Worm (Caenorhabditis elegans) whole organism, L4 larva: ENCODE results near the gene F26F4.12.

Experiments used
- D1046.2 ChIP-seq: fragments of 200-800 bp; sonication (Bioruptor generic); IDR thresholded peaks from 2 replicates; pipeline ENCODE4 v1.3.6; 2022; ENCODE audit warnings: missing genetic modification characterization, missing compliant biosample characterization
- F10B5.3 ChIP-seq: sonication (generic microtip); optimal IDR thresholded peaks from 2 replicates; lab custom pipeline; 2016; ENCODE audit warnings: mild to moderate bottlenecking, missing genetic modification characterization, missing compliant biosample characterization
- F26F4.8 ChIP-seq: fragments of 200-800 bp; sonication (Bioruptor generic); conservative IDR thresholded peaks from 2 replicates; pipeline ENCODE4 v1.3.6; 2022; ENCODE audit warnings: missing genetic modification characterization, missing compliant biosample characterization
- T20F7.1 ChIP-seq: fragments of 200-800 bp; sonication (Bioruptor generic); optimal IDR thresholded peaks from 2 replicates; lab custom pipeline; 2018; ENCODE audit warnings: mild to moderate bottlenecking, missing genetic modification characterization, missing compliant biosample characterization
- Y48G9A.11 ChIP-seq: fragments of 200-800 bp; sonication (Bioruptor generic); IDR thresholded peaks from 2 replicates; pipeline ENCODE4 v1.3.6; 2022; ENCODE audit warnings: missing genetic modification reagents, missing genetic modification characterization, missing compliant biosample characterization
- Y5F2A.4 ChIP-seq: fragments of 200-800 bp; sonication (Bioruptor generic); optimal IDR thresholded peaks from 2 replicates; lab custom pipeline; 2018; ENCODE audit warnings: mild to moderate bottlenecking, missing genetic modification characterization, missing compliant biosample characterization
- ZK546.5 ChIP-seq, 2 experiments: sonication (generic microtip); optimal IDR thresholded peaks; 2 replicates each; lab custom pipeline; 2017; ENCODE audit warnings: missing biosample characterization in 2 of 2, missing genetic modification characterization in 2 of 2
- aha-1 ChIP-seq: fragments of 150-350 bp; peaks from one replicate; lab custom pipeline; 2014; ENCODE audit warnings: missing biosample characterization, missing genetic modification characterization
- aly-2 ChIP-seq: sonication (generic microtip); optimal IDR thresholded peaks from 2 replicates; lab custom pipeline; 2018; ENCODE audit warnings: missing biosample characterization, missing genetic modification characterization
- ama-1 ChIP-seq: fragments of 150-350 bp; optimal IDR thresholded peaks from 2 replicates; lab custom pipeline; 2014; ENCODE audit warnings: inconsistent platforms, mixed read lengths
- attf-4 ChIP-seq: sonication (generic microtip); optimal IDR thresholded peaks from 3 replicates; lab custom pipeline; 2017; ENCODE audit warnings: missing biosample characterization, missing genetic modification characterization
- ceh-20 ChIP-seq: fragments of 200-800 bp; sonication (Bioruptor generic); IDR thresholded peaks from 2 replicates; pipeline ENCODE4 v1.3.6; 2022; ENCODE audit warnings: missing genetic modification reagents, missing genetic modification characterization, missing compliant biosample characterization
- daf-12 ChIP-seq: fragments of 150-350 bp; optimal IDR thresholded peaks from 2 replicates; lab custom pipeline; 2014; ENCODE audit warnings: missing biosample characterization, missing genetic modification reagents, missing genetic modification characterization
- daf-19 ChIP-seq: fragments of 200-800 bp; sonication (Bioruptor generic); conservative IDR thresholded peaks from 2 replicates; pipeline ENCODE4 v1.3.6; 2022; ENCODE audit warnings: missing genetic modification characterization, missing compliant biosample characterization
- dmd-9 ChIP-seq: fragments of 200-800 bp; sonication (Bioruptor generic); IDR thresholded peaks from 2 replicates; pipeline ENCODE4 v1.3.6; 2022; ENCODE audit warnings: missing genetic modification reagents, missing genetic modification characterization, missing compliant biosample characterization
- dpl-1 ChIP-seq: fragments of 150-350 bp; optimal IDR thresholded peaks from 2 replicates; lab custom pipeline; 2014; ENCODE audit warnings: missing biosample characterization, missing genetic modification reagents, missing genetic modification characterization
- duxl-1 ChIP-seq: sonication (generic microtip); optimal IDR thresholded peaks from 2 replicates; lab custom pipeline; 2016; ENCODE audit warnings: mild to moderate bottlenecking, missing genetic modification characterization, moderate library complexity, missing compliant biosample characterization; ENCODE audit not compliant: poor library complexity
- dve-1 ChIP-seq: sonication (generic microtip); optimal IDR thresholded peaks from 2 replicates; lab custom pipeline; 2017; ENCODE audit warnings: antibody characterized with exemption, mild to moderate bottlenecking, missing genetic modification characterization, missing compliant biosample characterization; ENCODE audit not compliant: insufficient read depth
- gei-8 ChIP-seq: fragments of 200-800 bp; sonication (Bioruptor generic); optimal IDR thresholded peaks from 2 replicates; lab custom pipeline; 2018; ENCODE audit warnings: mild to moderate bottlenecking, missing genetic modification characterization, missing compliant biosample characterization
- hlh-11 ChIP-seq: fragments of 200-800 bp; sonication (Bioruptor generic); optimal IDR thresholded peaks from 2 replicates; lab custom pipeline; 2018; ENCODE audit warnings: mild to moderate bottlenecking, missing genetic modification characterization, missing compliant biosample characterization
- lin-15B ChIP-seq: fragments of 150-350 bp; sonication (generic microtip); optimal IDR thresholded peaks from 3 replicates; lab custom pipeline; 2014; ENCODE audit warnings: missing biosample characterization, missing genetic modification characterization
- lin-29 ChIP-seq: fragments of 200-800 bp; sonication (Bioruptor generic); IDR thresholded peaks from 2 replicates; pipeline ENCODE4 v1.3.6; 2022; ENCODE audit warnings: missing genetic modification reagents, missing genetic modification characterization, missing compliant biosample characterization
- lin-38 ChIP-seq: fragments of 200-800 bp; sonication (Bioruptor generic); IDR thresholded peaks from 2 replicates; pipeline ENCODE4 v1.3.6; 2022; ENCODE audit warnings: missing genetic modification reagents, missing genetic modification characterization, missing compliant biosample characterization
- lir-3 ChIP-seq: sonication (generic microtip); optimal IDR thresholded peaks from 2 replicates; lab custom pipeline; 2016; ENCODE audit warnings: mild to moderate bottlenecking, missing genetic modification characterization, missing compliant biosample characterization
- lsy-2 ChIP-seq, 2 experiments: fragments of 150-350 bp in 1 of 2; sonication (generic microtip) in 1 of 2; optimal IDR thresholded peaks; 2 replicates each; lab custom pipeline; 2014 to 2017; ENCODE audit warnings: missing biosample characterization in 2 of 2, missing genetic modification characterization in 2 of 2
- madf-9 ChIP-seq: fragments of 200-800 bp; sonication (Bioruptor generic); conservative IDR thresholded peaks from 2 replicates; pipeline ENCODE4 v1.3.6; 2022; ENCODE audit warnings: missing genetic modification reagents, missing genetic modification characterization, missing compliant biosample characterization
- mep-1 ChIP-seq: fragments of 150-350 bp; sonication (generic microtip); optimal IDR thresholded peaks from 3 replicates; lab custom pipeline; 2014; ENCODE audit warnings: missing biosample characterization, missing genetic modification characterization
- mes-2 ChIP-seq: sonication (generic microtip); optimal IDR thresholded peaks from 2 replicates; lab custom pipeline; 2016; ENCODE audit warnings: missing genotype, mild to moderate bottlenecking, missing genetic modification characterization, missing compliant biosample characterization; ENCODE audit not compliant: poor library complexity, severe bottlenecking
- nhr-102 ChIP-seq: sonication (generic microtip); optimal IDR thresholded peaks from 2 replicates; lab custom pipeline; 2016; ENCODE audit warnings: mild to moderate bottlenecking, missing genetic modification characterization, moderate library complexity, missing compliant biosample characterization
- nhr-48 ChIP-seq: sonication (generic microtip); optimal IDR thresholded peaks from 2 replicates; lab custom pipeline; 2016; ENCODE audit warnings: mild to moderate bottlenecking, missing genetic modification characterization, missing compliant biosample characterization
- nhr-77 ChIP-seq: fragments of 150-350 bp; optimal IDR thresholded peaks from 2 replicates; lab custom pipeline; 2014; ENCODE audit warnings: missing biosample characterization, missing genetic modification characterization
- pqm-1 ChIP-seq: sonication (generic microtip); optimal IDR thresholded peaks from 2 replicates; lab custom pipeline; 2017; ENCODE audit warnings: missing biosample characterization, missing genetic modification characterization
- snpc-1.2 ChIP-seq: fragments of 200-800 bp; sonication (Bioruptor generic); IDR thresholded peaks from 2 replicates; pipeline ENCODE4 v1.3.6; 2022; ENCODE audit warnings: missing genetic modification reagents, missing genetic modification characterization, missing compliant biosample characterization
- spr-3 ChIP-seq: fragments of 200-800 bp; sonication (Bioruptor generic); optimal IDR thresholded peaks from 2 replicates; lab custom pipeline; 2018; ENCODE audit warnings: mild to moderate bottlenecking, missing genetic modification characterization, missing compliant biosample characterization
- unc-39 ChIP-seq: sonication (generic microtip); optimal IDR thresholded peaks from 2 replicates; lab custom pipeline; 2017; ENCODE audit warnings: missing biosample characterization, missing genetic modification characterization
- unc-62 ChIP-seq, 3 experiments: fragments of 150-350 bp in 1 of 3; sonication (generic microtip); optimal IDR thresholded peaks in 2 of 3; peaks in 1 of 3; 1 replicate in 1 of 3; 2 replicates in 2 of 3; lab custom pipeline; 2014 to 2017; ENCODE audit warnings: missing biosample characterization in 3 of 3, missing genetic modification characterization in 3 of 3, missing genetic modification reagents in 3 of 3, missing genotype in 1 of 3
- vab-7 ChIP-seq: fragments of 200-800 bp; sonication (Bioruptor generic); IDR thresholded peaks from 2 replicates; pipeline ENCODE4 v1.3.6; 2022; ENCODE audit warnings: missing genetic modification reagents, missing genetic modification characterization, missing compliant biosample characterization
- zfp-2 ChIP-seq: sonication (generic microtip); optimal IDR thresholded peaks from 2 replicates; lab custom pipeline; 2016; ENCODE audit warnings: mild to moderate bottlenecking, missing genetic modification characterization, missing compliant biosample characterization
- zip-11 ChIP-seq: fragments of 200-800 bp; sonication (Bioruptor generic); IDR thresholded peaks from 2 replicates; pipeline ENCODE4 v1.3.6; 2022; ENCODE audit warnings: missing genetic modification characterization, missing compliant biosample characterization
- zip-2 ChIP-seq: fragments of 150-350 bp; optimal IDR thresholded peaks from 2 replicates; lab custom pipeline; 2014; ENCODE audit warnings: missing biosample characterization, missing genetic modification characterization
- ztf-11 ChIP-seq: fragments of 150-350 bp; optimal IDR thresholded peaks from 2 replicates; lab custom pipeline; 2014; ENCODE audit warnings: missing biosample characterization, missing genetic modification characterization

The F26F4.12 gene

DNA sequence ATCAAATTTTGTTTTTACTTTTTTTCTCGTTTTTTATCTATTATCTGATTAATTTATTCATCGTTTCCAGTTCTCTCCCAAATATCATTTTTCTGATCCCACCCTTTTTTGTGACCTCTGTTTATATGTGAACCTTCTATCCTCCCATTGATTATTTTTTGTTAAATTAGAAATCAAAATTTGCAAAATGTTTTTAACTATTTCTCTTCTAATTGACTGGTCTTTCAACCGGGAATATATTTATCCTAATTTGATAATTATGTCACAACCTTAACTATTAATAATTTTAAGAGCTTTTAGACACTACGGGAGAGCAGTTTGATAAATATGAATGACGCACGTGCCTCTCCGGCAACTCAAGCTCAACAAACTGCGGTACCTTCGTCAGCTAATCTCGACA is 34.4 kb upstream of the F26F4.12 start, which contains the start of gene ntl-9:
Gene ntl-9, plus strand, starts transcription at position 301 of the 400 bp plus-strand sequence.
- TF ChIP-seq lir-3 (tag; lab: Kevin White, UChicago) (no peak), gei-8 (no peak), dve-1 (tag; lab: Kevin White, UChicago) (no peak), D1046.2 (no peak), T20F7.1 (GFP tag; lab: Kevin White, UChicago) (no peak), lsy-2 (tag; optimal IDR thresholded peaks at IDR 0.05; lab: Kevin White, UChicago) (no peak), zip-2 (tag; lab: Kevin White, UChicago) (no peak), zip-11 (GFP tag; lab: Robert Waterston, UW) (no peak), ama-1 (lab: Kevin White, UChicago) (no peak), Y5F2A.4 (GFP tag; lab: Kevin White, UChicago) (no peak), unc-62 (GFP tag; optimal IDR thresholded peaks at IDR 0.05 in 1 of 2; lab: Kevin White, UChicago) (no peak), unc-62 (tag; optimal IDR thresholded peaks at IDR 0.05; lab: Kevin White, UChicago) (no peak), daf-12 (no peak), mes-2 (tag; lab: Kevin White, UChicago) (no peak)

DNA sequence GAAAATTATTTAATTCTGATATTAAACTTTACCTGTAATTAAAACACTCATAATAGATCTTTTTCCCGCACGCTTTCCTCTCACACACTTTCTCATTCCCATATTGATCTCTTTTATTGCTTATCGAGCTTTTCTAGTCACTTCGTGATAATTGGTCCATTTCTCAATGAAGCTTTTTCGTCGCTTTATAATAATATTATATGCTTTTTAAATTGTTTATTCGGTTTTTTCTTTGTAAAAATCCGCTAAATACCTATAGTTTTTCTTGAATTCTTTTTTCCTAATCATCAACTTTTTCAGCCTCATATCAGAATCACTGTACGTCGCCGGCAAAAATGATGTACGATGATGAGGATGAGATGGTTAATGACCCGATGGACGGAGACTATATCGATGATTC is 29.4 kb upstream of the F26F4.12 start, which contains the start of gene rpb-2:
Gene rpb-2, plus strand, starts transcription at position 301 of the 400 bp plus-strand sequence.
- no peak for TF ChIP-seq unc-39 (tag; lab: Kevin White, UChicago)
- TF ChIP-seq dmd-9 (GFP tag; lab: Robert Waterston, UW) = no peak

DNA sequence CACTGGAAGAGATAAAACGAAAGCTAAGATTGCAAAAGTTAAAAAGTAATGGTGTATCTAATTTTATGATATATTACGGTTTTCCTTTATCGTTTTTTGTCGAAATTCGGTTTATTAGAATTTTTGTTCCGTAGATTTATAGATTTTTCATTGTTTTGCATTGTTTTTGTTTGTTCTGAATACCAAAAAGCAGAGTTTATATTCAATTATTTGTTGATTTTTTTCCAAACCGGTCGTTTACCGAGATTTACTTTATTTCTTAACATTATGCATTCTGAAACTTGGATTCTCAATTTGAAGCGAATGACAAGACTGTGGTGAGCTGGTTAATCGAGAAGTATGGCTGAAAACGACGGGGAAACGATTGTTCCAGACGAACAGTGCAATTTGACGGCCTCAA is 27.2 kb upstream of the F26F4.12 start, which contains the start of gene fsn-1:
Gene fsn-1, plus strand, starts transcription at position 301 of the 400 bp plus-strand sequence.
- TF ChIP-seq F10B5.3 (no peak), aha-1 (tag; lab: Kevin White, UChicago) (peak; percentile 72), duxl-1 (tag; lab: Kevin White, UChicago) (no peak)

DNA sequence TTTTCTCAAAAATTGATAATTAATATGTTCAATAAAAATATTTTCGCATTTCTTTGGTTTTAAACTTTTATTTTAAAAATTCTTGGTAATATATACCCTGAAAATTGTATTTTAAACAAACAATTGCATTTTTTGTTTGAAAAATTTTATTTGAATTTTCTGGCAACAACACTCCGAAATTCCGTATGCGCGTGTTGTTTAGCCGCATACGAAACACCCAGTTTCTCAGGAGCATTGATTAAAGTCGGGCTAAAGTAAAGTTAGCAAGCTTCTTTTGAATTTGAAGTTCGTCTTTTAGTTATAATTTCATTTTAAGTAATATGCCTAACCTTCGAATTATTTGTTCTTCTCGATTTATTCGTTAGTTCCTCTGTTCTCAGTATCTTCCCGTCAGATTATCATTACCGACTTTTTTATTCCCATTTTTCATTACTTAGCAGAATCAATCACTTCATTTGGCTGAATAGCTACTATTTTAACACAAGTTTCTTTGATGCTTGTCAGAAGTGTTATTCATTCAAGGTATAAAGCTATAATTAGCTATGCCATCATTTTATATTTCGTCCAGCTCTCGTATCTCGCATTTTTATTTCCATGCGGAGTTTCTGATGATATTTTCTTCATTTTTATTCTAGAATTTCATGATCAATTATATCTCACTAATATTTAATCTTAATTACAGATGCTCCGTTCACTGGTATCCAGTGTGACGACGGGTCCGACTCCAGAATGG is 25.2 kb upstream of the F26F4.12 start, which contains the start of gene mrps-18C:
Gene mrps-18C, plus strand, starts transcription at position 683 of the 733 bp plus-strand sequence.
- peak in 1 of 2 experiments; percentile 28 for TF ChIP-seq unc-62 (GFP tag; optimal IDR thresholded peaks at IDR 0.05 in 1 of 2; lab: Kevin White, UChicago)
- no peak for TF ChIP-seq unc-62 (tag; optimal IDR thresholded peaks at IDR 0.05; lab: Kevin White, UChicago)
- no peak for TF ChIP-seq ztf-11 (tag; lab: Kevin White, UChicago)
- TF ChIP-seq lsy-2 (tag; optimal IDR thresholded peaks at IDR 0.05; lab: Kevin White, UChicago) = peak in 1 of 2 experiments; percentile 52
- TF ChIP-seq mep-1 = no peak
- peak; percentile 40 for TF ChIP-seq dpl-1 (GFP tag; lab: Kevin White, UChicago)
- TF ChIP-seq zip-2 (tag; lab: Kevin White, UChicago) = no peak
- peak; percentile 60; the same call in 1 of the 2 replicates for TF ChIP-seq Y48G9A.11
- TF ChIP-seq snpc-1.2 (GFP tag; lab: Robert Waterston, UW) = no peak
- TF ChIP-seq attf-4 (tag; lab: Kevin White, UChicago) = no peak
- peak; percentile 93 for TF ChIP-seq T20F7.1 (GFP tag; lab: Kevin White, UChicago)
- TF ChIP-seq unc-39 (tag; lab: Kevin White, UChicago) = no peak
- peak; percentile 73 for TF ChIP-seq aha-1 (tag; lab: Kevin White, UChicago)
- no peak for TF ChIP-seq F26F4.8
- no peak for TF ChIP-seq lin-15B
- no peak for TF ChIP-seq aly-2
- TF ChIP-seq pqm-1 = no peak
- peak; percentile 59 for TF ChIP-seq mes-2 (tag; lab: Kevin White, UChicago)
- no peak for TF ChIP-seq dve-1 (tag; lab: Kevin White, UChicago)
- TF ChIP-seq madf-9 (GFP tag; lab: Robert Waterston, UW) = no peak

DNA sequence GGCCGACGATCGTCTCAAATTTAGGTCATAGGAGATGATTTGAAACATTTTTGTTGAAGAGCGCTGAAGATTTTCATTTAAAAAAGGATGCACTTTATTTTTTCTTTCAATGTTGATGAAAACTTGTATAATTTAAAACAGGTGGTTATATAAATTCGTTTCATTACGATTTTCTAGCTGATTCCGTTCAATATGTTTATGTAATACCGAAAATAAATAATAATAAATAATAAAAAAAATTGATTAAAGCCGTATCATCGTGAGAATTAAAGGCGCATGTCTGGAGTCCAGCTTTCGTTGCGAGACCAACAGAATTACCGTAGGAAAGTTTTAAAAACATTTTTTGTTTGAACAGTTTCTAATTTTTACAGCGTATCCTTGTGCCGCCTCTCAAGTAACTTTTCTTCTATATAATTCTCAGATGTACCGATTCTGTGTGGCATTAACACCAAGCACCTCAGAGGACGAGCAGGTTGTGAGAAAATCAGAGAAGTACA is 22.4 kb upstream of the F26F4.12 start, which contains the start of the genes C26E6.12 and eri-9:
Gene C26E6.12, minus strand, starts transcription at position 51 of the 497 bp plus-strand sequence.
Gene eri-9, plus strand, starts transcription at position 248 of the 497 bp plus-strand sequence.
- no peak for TF ChIP-seq unc-39 (tag; lab: Kevin White, UChicago)
- TF ChIP-seq nhr-102 = no peak
- TF ChIP-seq ZK546.5 (tag; optimal IDR thresholded peaks at IDR 0.05; lab: Kevin White, UChicago) = no peak
- TF ChIP-seq ceh-20 (GFP tag; lab: Robert Waterston, UW) = no peak
- TF ChIP-seq nhr-48 = no peak
- no peak for TF ChIP-seq nhr-77
- no peak for TF ChIP-seq unc-62 (GFP tag; optimal IDR thresholded peaks at IDR 0.05 in 1 of 2; lab: Kevin White, UChicago)
- no peak for TF ChIP-seq unc-62 (tag; optimal IDR thresholded peaks at IDR 0.05; lab: Kevin White, UChicago)
- no peak for TF ChIP-seq spr-3 (GFP tag; lab: Kevin White, UChicago)
- TF ChIP-seq vab-7 = no peak
- no peak for TF ChIP-seq lin-29 (GFP tag; lab: Robert Waterston, UW)
- no peak for TF ChIP-seq zfp-2
- no peak for TF ChIP-seq hlh-11 (tag; lab: Kevin White, UChicago)
- no peak for TF ChIP-seq lin-38
- TF ChIP-seq daf-19 = no peak
